Fruit fly (Drosophila melanogaster) whole organism: ENCODE data around the gene elfless.

ENCODE experiments used
- CG8478 ChIP-seq: fragments of >200 bp; optimal IDR thresholded peaks from 2 replicates; lab custom pipeline; 2018; ENCODE audit warnings: inconsistent platforms
- Dll ChIP-seq: fragments of >200 bp; optimal IDR thresholded peaks from 2 replicates; lab custom pipeline; 2017
- EcR ChIP-seq, 2 experiments: fragments of >200 bp; optimal IDR thresholded peaks; 2 replicates each; lab custom pipeline; 2017; ENCODE audit warnings: missing biosample characterization in 2 of 2, missing genetic modification characterization in 2 of 2, missing genetic modification reagents in 2 of 2
- pan ChIP-seq: fragments of >200 bp; optimal IDR thresholded peaks from 2 replicates; lab custom pipeline; 2017
- psq ChIP-seq: fragments of >200 bp; optimal IDR thresholded peaks from 2 replicates; lab custom pipeline; 2017
- usp ChIP-seq: fragments of >200 bp; optimal IDR thresholded peaks from 2 replicates; lab custom pipeline; 2017; ENCODE audit warnings: missing biosample characterization, missing genetic modification characterization, mixed read lengths

elfless gene

dm6 chr2L:17988955-17989354 lies 22.3 kb downstream of the elfless start:
- TF ChIP-seq pan (no peak), Dll (lab: Kevin White, UChicago) (no peak), usp (GFP tag; lab: Kevin White, UChicago) (no peak), EcR (GFP tag; optimal IDR thresholded peaks at IDR 0.05; lab: Kevin White, UChicago) (no peak), CG8478 (lab: Kevin White, UChicago) (no peak), psq (lab: Kevin White, UChicago) (no peak)

DNA sequence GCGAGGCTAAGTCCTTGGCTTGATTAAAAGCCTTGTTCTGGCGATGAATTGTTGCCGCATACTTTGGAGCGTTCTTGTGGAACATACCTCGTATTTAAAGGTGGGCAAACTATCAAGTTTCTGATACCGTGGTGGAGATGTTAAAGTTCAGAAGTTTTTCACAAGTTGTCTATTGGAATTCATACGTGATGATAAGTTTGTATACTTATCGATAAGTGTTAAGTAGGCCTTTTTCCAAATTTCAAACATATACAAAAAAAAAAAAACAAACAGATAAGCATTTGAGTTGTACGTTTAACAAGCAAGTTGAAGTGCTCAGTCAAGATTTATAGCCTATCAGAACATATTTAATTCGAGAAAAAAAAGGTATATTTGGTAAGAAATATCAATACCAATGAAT lies 25.2 kb downstream of the elfless start, which contains the start of gene CG5681:
Gene CG5681, plus strand, starts transcription at position 301 of the 400 bp plus-strand sequence.
- TF ChIP-seq psq (lab: Kevin White, UChicago): no peak
- TF ChIP-seq pan: no peak
- TF ChIP-seq CG8478 (lab: Kevin White, UChicago): no peak

- TF ChIP-seq Dll (lab: Kevin White, UChicago) (no peak), usp (GFP tag; lab: Kevin White, UChicago) (no peak), EcR (GFP tag; optimal IDR thresholded peaks at IDR 0.05; lab: Kevin White, UChicago) (no peak), pan (no peak), psq (lab: Kevin White, UChicago) (no peak), CG8478 (lab: Kevin White, UChicago) (no peak)
Measured at dm6 chr2L:17982372-17982771, 28.9 kb downstream of the elfless start, which contains the start of gene btv. btv (minus strand) TSS chr2L:17982472.

- TF ChIP-seq EcR (GFP tag; optimal IDR thresholded peaks at IDR 0.05; lab: Kevin White, UChicago) (no peak), pan (no peak), psq (lab: Kevin White, UChicago) (no peak), CG8478 (lab: Kevin White, UChicago) (no peak), Dll (lab: Kevin White, UChicago) (no peak), usp (GFP tag; lab: Kevin White, UChicago) (no peak)
Measured at dm6 chr2L:17972999-17973398, 38.3 kb downstream of the elfless start.

- TF ChIP-seq EcR (GFP tag; optimal IDR thresholded peaks at IDR 0.05; lab: Kevin White, UChicago) (no peak), usp (GFP tag; lab: Kevin White, UChicago) (no peak), psq (lab: Kevin White, UChicago) (no peak), CG8478 (lab: Kevin White, UChicago) (no peak)
Measured at dm6 chr2L:17963710-17964109, 47.6 kb downstream of the elfless start.

- TF ChIP-seq pan: no peak
- no peak for TF ChIP-seq EcR (GFP tag; optimal IDR thresholded peaks at IDR 0.05; lab: Kevin White, UChicago)
- no peak for TF ChIP-seq usp (GFP tag; lab: Kevin White, UChicago)
Measured at dm6 chr2L:17963071-17963567, 48.2 kb downstream of the elfless start, which contains the start of gene CG5674. CG5674 (plus strand) TSS chr2L:17963379.

- TF ChIP-seq Dll (lab: Kevin White, UChicago) (no peak), EcR (GFP tag; optimal IDR thresholded peaks at IDR 0.05; lab: Kevin White, UChicago) (no peak), usp (GFP tag; lab: Kevin White, UChicago) (no peak), pan (no peak), CG8478 (lab: Kevin White, UChicago) (no peak), psq (lab: Kevin White, UChicago) (no peak)
Measured at dm6 chr2L:17960214-17960613, 51.1 kb downstream of the elfless start.
